Worm (Caenorhabditis elegans): ENCODE data around the gene K09F6.9.
"Not testable (repeated sequence)": the region's sequence is repeated elsewhere in the genome, so short reads cannot be mapped to it uniquely, and the experiment has no call there.

K09F6.9 gene

ce11 chrII:2282599-2282998, at the start of gene K09F6.9:
Gene K09F6.9, minus strand, starts transcription at chrII:2282699.
- not testable (repeated sequence) for TF ChIP-seq cog-1 (tag; optimal IDR thresholded peaks at IDR 0.05); klf-2 (GFP tag; conservative IDR thresholded peaks at IDR 0.05); ztf-23 (GFP tag; IDR thresholded peaks at IDR 0.05)

ce11 chrII:2332220-2332619, 49.7 kb upstream of the K09F6.9 start, which contains the start of gene F43C11.8:
Gene F43C11.8, plus strand, starts transcription at chrII:2332520.
- no peak for TF ChIP-seq ztf-29 (GFP tag; IDR thresholded peaks at IDR 0.05)
- TF ChIP-seq cog-1 (tag; optimal IDR thresholded peaks at IDR 0.05) = no peak
- TF ChIP-seq tab-1 (GFP tag; IDR thresholded peaks at IDR 0.05) = no peak
- TF ChIP-seq flt-1 (GFP tag; IDR thresholded peaks at IDR 0.05) = no peak
- no peak for TF ChIP-seq klf-2 (GFP tag; conservative IDR thresholded peaks at IDR 0.05)

ce11 chrII:2330462-2330861, 48.0 kb upstream of the K09F6.9 start:
- TF ChIP-seq cog-1 (tag; optimal IDR thresholded peaks at IDR 0.05) = no peak
- TF ChIP-seq flt-1 (GFP tag; IDR thresholded peaks at IDR 0.05) = peak; percentile 63
- TF ChIP-seq med-1 (GFP tag; optimal IDR thresholded peaks at IDR 0.05; ENCODE audit: insufficient read depth) = no peak
- TF ChIP-seq ztf-29 (GFP tag; IDR thresholded peaks at IDR 0.05) = no peak
- TF ChIP-seq klf-2 (GFP tag; conservative IDR thresholded peaks at IDR 0.05) = no peak

ce11 chrII:2328963-2329442, 46.5 kb upstream of the K09F6.9 start, which contains the start of the genes ZK1240.8 and ZK1240.1:
Gene ZK1240.8, minus strand, starts transcription at chrII:2329063.
Gene ZK1240.1, plus strand, starts transcription at chrII:2329392.
- TF ChIP-seq tab-1 (GFP tag; IDR thresholded peaks at IDR 0.05) (no peak), ztf-29 (GFP tag; IDR thresholded peaks at IDR 0.05) (no peak), klf-2 (GFP tag; conservative IDR thresholded peaks at IDR 0.05) (no peak), flt-1 (GFP tag; IDR thresholded peaks at IDR 0.05) (no peak), med-1 (GFP tag; optimal IDR thresholded peaks at IDR 0.05; ENCODE audit: insufficient read depth) (no peak), cog-1 (tag; optimal IDR thresholded peaks at IDR 0.05) (no peak), ztf-23 (GFP tag; IDR thresholded peaks at IDR 0.05) (no peak), ref-1 (GFP tag; conservative IDR thresholded peaks at IDR 0.05) (no peak), T22C8.4 (GFP tag; IDR thresholded peaks at IDR 0.05) (no peak)

ce11 chrII:2324956-2325355, 42.5 kb upstream of the K09F6.9 start, which contains the start of gene ZK1240.11:
Gene ZK1240.11, plus strand, starts transcription at chrII:2325256.
- no peak for TF ChIP-seq klf-2 (GFP tag; conservative IDR thresholded peaks at IDR 0.05)
- TF ChIP-seq ztf-29 (GFP tag; IDR thresholded peaks at IDR 0.05) = no peak
- no peak for TF ChIP-seq ref-1 (GFP tag; conservative IDR thresholded peaks at IDR 0.05)
- no peak for TF ChIP-seq tab-1 (GFP tag; IDR thresholded peaks at IDR 0.05)
- TF ChIP-seq cog-1 (tag; optimal IDR thresholded peaks at IDR 0.05) = no peak
- no peak for TF ChIP-seq T22C8.4 (GFP tag; IDR thresholded peaks at IDR 0.05)
- no peak for TF ChIP-seq ztf-23 (GFP tag; IDR thresholded peaks at IDR 0.05)
- no peak for TF ChIP-seq med-1 (GFP tag; optimal IDR thresholded peaks at IDR 0.05; ENCODE audit: insufficient read depth)
- no peak for TF ChIP-seq flt-1 (GFP tag; IDR thresholded peaks at IDR 0.05)

- TF ChIP-seq med-1 (GFP tag; optimal IDR thresholded peaks at IDR 0.05; ENCODE audit: insufficient read depth) = no peak
- no peak for TF ChIP-seq klf-2 (GFP tag; conservative IDR thresholded peaks at IDR 0.05)
- no peak for TF ChIP-seq tab-1 (GFP tag; IDR thresholded peaks at IDR 0.05)
- TF ChIP-seq cog-1 (tag; optimal IDR thresholded peaks at IDR 0.05) = no peak
- TF ChIP-seq ztf-23 (GFP tag; IDR thresholded peaks at IDR 0.05) = no peak
- no peak for TF ChIP-seq flt-1 (GFP tag; IDR thresholded peaks at IDR 0.05)
- TF ChIP-seq T22C8.4 (GFP tag; IDR thresholded peaks at IDR 0.05) = no peak
- no peak for TF ChIP-seq ref-1 (GFP tag; conservative IDR thresholded peaks at IDR 0.05)
- no peak for TF ChIP-seq ztf-29 (GFP tag; IDR thresholded peaks at IDR 0.05)
These were observed 40.5 kb upstream of the K09F6.9 start, which contains the start of the genes ZK1240.6 and ZK1240.2 for ce11 chrII:2322857-2323518. Gene ZK1240.6, minus strand, starts transcription at chrII:2322907. Gene ZK1240.2, plus strand, starts transcription at chrII:2323376.

- no peak for TF ChIP-seq ztf-29 (GFP tag; IDR thresholded peaks at IDR 0.05)
- no peak for TF ChIP-seq ztf-23 (GFP tag; IDR thresholded peaks at IDR 0.05)
- TF ChIP-seq ref-1 (GFP tag; conservative IDR thresholded peaks at IDR 0.05) = no peak
- no peak for TF ChIP-seq flt-1 (GFP tag; IDR thresholded peaks at IDR 0.05)
- TF ChIP-seq tab-1 (GFP tag; IDR thresholded peaks at IDR 0.05) = no peak
- no peak for TF ChIP-seq med-1 (GFP tag; optimal IDR thresholded peaks at IDR 0.05; ENCODE audit: insufficient read depth)
- TF ChIP-seq cog-1 (tag; optimal IDR thresholded peaks at IDR 0.05) = no peak
These were observed 37.6 kb upstream of the K09F6.9 start, which contains the start of gene ZK1240.3 for ce11 chrII:2320097-2320496. Gene ZK1240.3, plus strand, starts transcription at chrII:2320334.

- TF ChIP-seq T22C8.4 (GFP tag; IDR thresholded peaks at IDR 0.05) = no peak
- TF ChIP-seq ztf-23 (GFP tag; IDR thresholded peaks at IDR 0.05) = no peak
- no peak for TF ChIP-seq ztf-29 (GFP tag; IDR thresholded peaks at IDR 0.05)
- TF ChIP-seq tab-1 (GFP tag; IDR thresholded peaks at IDR 0.05) = no peak
- no peak for TF ChIP-seq cog-1 (tag; optimal IDR thresholded peaks at IDR 0.05)
- TF ChIP-seq med-1 (GFP tag; optimal IDR thresholded peaks at IDR 0.05; ENCODE audit: insufficient read depth) = no peak
- no peak for TF ChIP-seq flt-1 (GFP tag; IDR thresholded peaks at IDR 0.05)
- TF ChIP-seq ref-1 (GFP tag; conservative IDR thresholded peaks at IDR 0.05) = no peak
- TF ChIP-seq klf-2 (GFP tag; conservative IDR thresholded peaks at IDR 0.05) = no peak
These were observed 35.4 kb upstream of the K09F6.9 start, which contains the start of the genes ZK1240.5 and ZK1240.9 for ce11 chrII:2317883-2318357. Gene ZK1240.5, minus strand, starts transcription at chrII:2317933. Gene ZK1240.9, plus strand, starts transcription at chrII:2318189.

ce11 chrII:2312747-2313146, 30.2 kb upstream of the K09F6.9 start, which contains the start of the genes trim-21 and B0281.1:
Gene trim-21, minus strand, starts transcription at chrII:2312847.
Gene B0281.1, plus strand, starts transcription at chrII:2313067.
- TF ChIP-seq flt-1 (GFP tag; IDR thresholded peaks at IDR 0.05) = no peak
- no peak for TF ChIP-seq ztf-23 (GFP tag; IDR thresholded peaks at IDR 0.05)
- TF ChIP-seq ref-1 (GFP tag; conservative IDR thresholded peaks at IDR 0.05) = no peak
- TF ChIP-seq cog-1 (tag; optimal IDR thresholded peaks at IDR 0.05) = no peak
- TF ChIP-seq tab-1 (GFP tag; IDR thresholded peaks at IDR 0.05) = no peak
- TF ChIP-seq T22C8.4 (GFP tag; IDR thresholded peaks at IDR 0.05) = no peak
- TF ChIP-seq klf-2 (GFP tag; conservative IDR thresholded peaks at IDR 0.05) = no peak
- no peak for TF ChIP-seq med-1 (GFP tag; optimal IDR thresholded peaks at IDR 0.05; ENCODE audit: insufficient read depth)
- TF ChIP-seq ztf-29 (GFP tag; IDR thresholded peaks at IDR 0.05) = no peak

All from whole organism, midembryonic.